Worm (Caenorhabditis elegans) whole organism, dauer: ENCODE results near the gene coh-1.

Source experiments
- unc-62 ChIP-seq: sonication (generic microtip); optimal IDR thresholded peaks from 2 replicates; lab custom pipeline; 2017; ENCODE audit warnings: missing biosample characterization, missing genetic modification reagents, missing genetic modification characterization

The coh-1 gene

DNA sequence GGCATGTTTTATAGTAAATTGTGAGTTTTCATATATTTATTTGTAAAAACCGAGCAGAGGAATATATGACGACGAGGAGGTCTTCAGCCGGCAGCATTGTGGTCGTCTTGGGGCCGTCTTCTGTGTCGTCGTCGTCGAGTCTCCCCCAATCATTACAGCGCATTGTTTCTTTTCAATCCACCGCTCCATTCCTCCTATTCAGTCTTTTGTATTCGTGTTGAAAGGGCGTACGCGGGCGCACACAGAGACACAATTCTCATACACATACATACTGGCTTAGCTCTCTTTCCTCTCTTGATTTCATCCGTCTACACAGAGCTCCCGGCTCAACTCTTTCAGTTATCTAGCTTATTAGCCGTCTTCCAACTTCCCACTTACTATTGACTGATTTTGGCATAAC is 11.2 kb downstream of the coh-1 start, which contains the start of gene sox-2:
TSS of gene sox-2 (minus strand) at position 100 of the 400 bp plus-strand sequence.
- TF ChIP-seq unc-62, result no peak

DNA sequence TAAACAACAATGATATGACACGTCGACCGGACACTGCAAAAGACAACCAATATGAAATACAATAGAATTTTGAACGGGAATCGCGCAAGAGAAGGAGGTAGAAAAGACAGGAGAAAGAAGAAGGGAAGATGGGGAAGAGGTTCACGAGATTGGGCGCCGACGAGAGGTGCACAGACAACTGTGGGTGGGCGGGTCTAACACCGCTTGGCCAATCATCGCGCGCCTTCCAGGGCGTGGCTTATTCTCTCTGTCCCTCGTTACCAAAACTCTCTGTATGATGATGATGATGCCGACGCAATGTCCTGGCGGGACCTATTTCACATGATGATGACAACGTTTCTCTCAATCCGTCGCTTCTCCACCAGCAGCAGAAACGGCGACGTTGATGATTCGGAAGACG is 14.3 kb downstream of the coh-1 start:
- TF ChIP-seq unc-62, result no peak

DNA sequence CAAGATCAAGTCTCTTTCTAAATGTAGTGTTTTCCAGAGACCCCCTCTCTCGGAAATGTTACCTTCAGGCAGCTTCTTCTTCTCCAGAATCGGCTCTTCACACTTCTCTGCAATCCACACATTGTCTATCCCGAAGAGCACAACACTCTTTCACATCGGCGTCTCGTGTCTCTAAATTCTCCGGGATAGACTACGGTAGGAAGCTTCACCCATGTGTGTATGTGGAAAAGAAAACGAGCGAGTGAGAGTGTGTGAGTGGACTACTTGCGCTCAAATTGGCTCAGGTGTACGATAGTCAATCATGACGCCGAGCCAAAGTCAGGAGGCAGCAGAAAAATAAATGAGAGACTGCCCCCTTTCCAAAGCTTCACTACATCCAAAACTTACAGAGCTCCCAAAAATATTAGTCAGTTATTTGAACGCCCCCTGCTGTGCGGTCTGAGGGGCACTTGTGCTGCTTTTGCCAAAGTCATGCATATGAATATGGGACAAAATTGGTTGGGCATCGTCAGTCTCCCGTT is 17.6 kb downstream of the coh-1 start:
- TF ChIP-seq unc-62, result no peak

DNA sequence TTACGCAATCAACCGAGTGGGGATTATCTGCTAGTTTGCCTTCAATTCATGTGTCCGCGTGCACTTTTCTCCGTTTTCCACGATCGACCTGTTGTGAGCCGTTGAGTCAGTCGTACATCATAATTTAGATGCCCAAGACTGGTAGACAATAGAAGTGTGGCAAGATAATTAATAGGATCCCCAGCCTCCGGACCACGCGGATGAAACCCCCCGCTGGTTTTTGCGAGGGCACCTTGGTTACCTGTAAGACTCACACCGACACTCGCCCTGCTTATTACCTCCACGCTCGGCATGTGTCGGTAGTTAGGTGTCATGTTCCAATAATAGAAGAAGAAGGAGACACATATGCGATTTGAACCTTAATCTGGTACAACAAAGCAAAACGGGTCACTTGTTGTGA is 18.9 kb downstream of the coh-1 start:
- no peak for TF ChIP-seq unc-62

DNA sequence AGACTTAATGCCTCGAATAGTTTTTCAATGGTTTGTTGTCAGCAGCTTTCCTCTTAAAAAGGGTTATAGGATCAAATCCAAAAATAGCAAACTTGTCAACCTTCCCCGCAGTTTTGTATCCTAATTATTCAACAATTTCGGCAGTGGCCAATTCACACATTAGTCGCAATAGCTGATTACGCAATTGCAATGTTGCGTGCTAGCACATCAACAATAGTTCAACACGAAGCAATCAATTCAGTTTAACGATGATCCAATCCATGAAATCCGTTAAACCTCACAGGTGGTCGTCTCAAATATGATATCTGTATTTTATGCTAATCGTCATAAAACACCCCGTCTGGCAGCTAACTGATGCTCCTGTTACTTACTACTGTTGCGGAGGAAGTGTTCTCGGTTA is 22.2 kb downstream of the coh-1 start:
- TF ChIP-seq unc-62, result no peak

DNA sequence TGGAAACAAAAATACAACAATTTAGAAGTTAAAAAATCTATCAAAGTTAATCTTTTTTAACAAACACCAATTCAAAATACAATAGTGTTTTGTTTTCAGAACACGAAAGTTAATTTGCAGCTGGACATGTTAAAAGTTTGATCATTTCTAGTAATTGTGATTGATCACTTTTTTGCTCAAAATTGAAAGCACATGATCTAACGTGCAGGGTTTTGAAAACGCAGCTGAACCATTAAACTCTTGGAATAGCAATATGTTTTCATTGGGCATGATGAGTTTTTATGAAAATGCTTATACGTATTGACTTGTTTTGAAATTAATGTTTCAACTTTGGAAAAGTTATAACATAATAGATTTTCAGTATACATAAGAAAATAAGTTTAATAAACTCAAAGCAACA is 27.5 kb downstream of the coh-1 start:
- TF ChIP-seq unc-62, result no peak

DNA sequence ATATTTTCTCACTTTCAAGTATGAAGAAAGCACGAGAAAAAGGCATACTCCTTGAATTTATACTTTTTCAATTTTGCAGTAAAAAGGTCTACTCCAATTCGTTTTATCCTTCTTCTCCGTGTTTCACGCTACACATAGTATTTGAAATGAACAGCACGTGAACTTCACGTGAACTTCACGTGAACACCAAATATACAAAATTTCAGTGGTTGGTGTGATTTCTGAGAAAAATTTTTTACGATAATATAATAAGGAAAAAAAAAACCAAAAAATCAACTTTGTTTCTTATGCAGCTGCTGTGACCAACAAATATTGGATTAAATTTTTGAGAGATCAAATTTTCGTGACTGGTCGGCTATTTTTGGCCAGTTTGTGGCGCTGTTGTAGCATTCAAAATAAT is 28.3 kb downstream of the coh-1 start:
- no peak for TF ChIP-seq unc-62

DNA sequence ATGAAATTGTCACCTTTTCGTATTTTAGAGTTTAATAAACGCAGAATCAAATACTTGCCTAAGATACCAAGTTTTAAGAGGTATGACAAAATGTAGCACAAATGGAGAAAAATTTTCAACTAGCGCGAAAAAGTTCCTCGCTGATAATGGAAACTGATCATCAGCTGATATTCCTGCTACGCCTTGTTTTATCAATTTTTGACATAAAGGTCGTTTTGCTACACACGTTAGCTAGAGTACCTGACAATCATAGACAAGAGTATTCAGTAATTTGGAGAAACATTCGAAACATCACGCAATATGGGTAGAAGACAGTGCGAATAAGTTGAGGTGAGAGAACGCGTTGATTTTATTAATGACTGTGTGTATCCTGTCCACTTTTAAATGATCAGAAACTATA is 29.1 kb downstream of the coh-1 start:
- no peak for TF ChIP-seq unc-62

DNA sequence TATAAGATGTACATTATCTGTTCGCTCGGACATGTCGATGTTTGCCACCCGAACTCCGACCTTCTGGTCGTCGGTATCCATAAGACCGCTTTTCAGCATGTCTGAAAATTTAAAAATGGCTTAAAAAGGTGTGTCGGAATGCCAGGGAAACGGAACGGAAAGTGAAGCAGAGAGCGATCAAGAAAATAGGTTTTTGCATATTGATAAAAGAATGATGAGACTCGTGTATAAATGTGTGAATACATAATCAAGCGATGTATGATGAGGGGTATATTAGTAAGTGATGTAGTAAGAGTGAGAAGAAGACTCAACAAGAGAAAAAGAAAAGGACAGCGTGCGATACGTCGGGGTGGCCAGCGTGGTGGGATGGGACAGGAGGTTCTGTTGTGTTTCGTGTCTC is 32.3 kb downstream of the coh-1 start, which contains the start of gene acl-12:
TSS of gene acl-12 (minus strand) at position 101 of the 400 bp plus-strand sequence.
- TF ChIP-seq unc-62, result no peak

DNA sequence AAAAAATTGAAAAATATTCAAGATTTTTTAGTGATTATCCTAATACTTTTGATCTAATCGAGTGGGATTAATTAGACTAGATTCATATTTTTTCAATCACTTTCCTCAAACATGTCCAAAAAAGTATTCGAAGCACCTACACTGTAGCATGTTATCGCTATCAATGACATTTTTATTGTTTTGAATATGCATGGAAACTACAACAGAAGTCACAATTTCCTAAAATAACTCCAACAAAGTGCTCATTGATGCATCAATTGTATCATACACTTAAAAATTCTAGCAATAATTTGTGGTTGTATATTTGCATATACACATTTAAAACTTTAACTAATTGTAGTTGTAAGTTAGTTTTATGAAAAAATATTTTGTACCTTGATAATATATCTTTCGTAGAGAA is 34.7 kb downstream of the coh-1 start:
- TF ChIP-seq unc-62, result no peak

DNA sequence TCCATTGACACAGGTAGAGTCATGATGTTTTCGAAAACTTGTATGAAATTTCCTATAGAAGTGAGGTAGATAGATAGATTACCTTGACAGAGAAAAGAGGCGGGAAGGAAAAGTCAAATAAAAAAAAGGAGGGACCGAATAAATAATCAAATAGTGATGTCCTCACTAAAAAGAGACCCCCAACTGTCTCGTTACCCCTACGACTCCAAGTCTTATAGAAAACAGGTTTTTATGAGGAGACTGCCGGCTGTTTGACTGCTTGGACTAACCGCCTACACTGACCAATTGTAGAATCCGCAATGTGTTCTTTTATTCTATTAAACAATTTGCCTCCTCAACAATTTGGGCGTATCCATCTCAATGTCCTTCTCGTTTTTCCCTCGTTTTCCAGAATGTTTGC is 36.9 kb downstream of the coh-1 start, which contains the start of gene C01C10.2:
TSS of gene C01C10.2 (minus strand) at position 170 of the 400 bp plus-strand sequence.
- no peak for TF ChIP-seq unc-62

DNA sequence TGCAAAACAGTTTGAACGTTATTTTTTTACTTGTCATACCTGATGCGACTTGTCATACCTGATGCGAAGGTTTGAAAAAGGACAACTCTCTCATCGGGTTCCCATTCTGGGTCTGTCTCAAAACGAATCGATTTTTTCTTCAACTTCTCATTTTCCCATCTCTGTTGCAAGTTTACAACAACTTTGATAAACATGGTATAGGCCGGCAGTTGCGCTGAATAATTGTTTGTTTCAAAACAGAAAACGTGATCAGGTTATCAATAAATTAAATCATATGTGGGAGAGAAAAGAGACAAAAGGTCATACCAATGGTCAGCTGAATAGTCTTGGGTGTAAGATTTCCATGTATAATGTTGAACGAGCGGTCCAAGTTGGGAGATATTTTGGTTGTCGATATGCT is 37.9 kb downstream of the coh-1 start:
- no peak for TF ChIP-seq unc-62

DNA sequence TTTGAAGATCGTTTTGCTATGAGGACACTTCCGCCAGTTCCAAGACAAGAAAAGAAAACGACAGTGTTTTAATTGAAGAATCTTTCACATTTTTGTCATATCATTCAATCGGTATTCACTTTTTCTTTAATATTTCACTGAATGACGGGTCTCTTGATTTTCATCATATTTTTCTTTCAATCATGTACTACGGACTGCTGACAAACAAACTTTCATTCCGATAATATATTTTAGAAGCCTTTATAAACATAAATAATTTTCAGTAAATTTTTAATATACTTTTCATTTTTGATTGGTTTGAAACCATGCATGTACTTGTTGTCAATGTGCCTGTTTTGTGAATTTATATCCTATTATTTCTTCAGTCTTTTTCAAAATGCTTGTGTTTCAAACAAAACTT is 41.5 kb downstream of the coh-1 start, which contains the start of gene clc-5:
TSS of gene clc-5 (plus strand) at position 301 of the 400 bp plus-strand sequence.
- no peak for TF ChIP-seq unc-62

DNA sequence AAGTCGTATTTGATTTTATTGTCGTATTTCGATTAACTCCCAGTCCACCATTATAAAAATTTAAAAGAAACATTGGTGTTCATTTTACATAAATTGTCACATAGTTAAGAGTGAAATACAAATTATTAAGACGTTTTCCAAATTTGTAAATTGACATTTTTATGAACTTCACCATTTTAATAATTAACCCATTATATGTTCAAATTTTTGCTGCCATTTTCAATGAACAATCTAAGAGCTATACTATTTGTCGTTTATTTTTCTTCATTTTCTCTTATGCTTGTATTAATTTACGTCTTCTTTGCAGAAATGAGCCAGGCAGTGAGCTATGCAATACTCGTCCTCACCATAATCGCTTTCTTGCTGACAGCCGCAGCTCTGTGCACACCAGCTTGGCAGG is 43.7 kb downstream of the coh-1 start, which contains the start of gene clc-2:
TSS of gene clc-2 (plus strand) at position 301 of the 400 bp plus-strand sequence.
- no peak for TF ChIP-seq unc-62

DNA sequence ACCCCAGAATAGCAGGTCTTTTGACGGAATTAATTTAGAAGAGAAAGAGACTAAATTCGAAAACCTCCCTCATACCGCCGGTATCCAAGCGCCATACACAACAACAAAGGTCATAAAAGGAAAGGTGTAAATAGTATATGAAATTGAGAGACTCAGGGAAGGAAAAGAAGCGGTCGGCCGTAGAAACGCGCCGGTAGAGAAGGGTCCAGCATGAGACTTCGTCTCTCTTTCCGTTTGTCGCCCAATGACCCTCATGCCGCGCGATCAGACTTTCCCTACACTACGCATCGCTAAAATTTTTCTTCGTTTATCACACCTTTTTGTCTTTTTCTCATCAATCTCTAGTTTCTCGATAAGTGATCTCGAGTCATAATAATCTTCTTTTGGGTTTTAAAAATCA is 44.3 kb downstream of the coh-1 start:
- no peak for TF ChIP-seq unc-62

DNA sequence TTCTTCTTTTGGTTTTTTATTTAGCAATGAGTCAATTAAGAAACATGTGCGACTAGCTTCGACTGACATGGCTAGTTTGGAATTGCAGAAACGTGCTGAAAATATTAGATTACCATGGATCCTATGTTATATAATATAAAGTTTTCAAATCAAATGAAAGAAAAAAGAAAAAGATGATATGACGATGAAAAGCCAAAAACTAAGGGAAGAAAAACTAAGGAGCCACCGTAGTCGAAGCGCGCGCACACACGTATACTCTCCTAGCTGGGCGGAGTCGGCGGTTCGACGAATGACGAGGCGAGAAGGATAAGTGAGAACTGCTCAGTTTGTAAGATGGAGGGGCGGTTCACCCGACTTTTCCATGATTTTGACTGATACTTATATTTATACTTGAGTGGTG is 50.0 kb downstream of the coh-1 start, which contains the start of gene mnm-2:
TSS of gene mnm-2 (minus strand) at position 101 of the 400 bp plus-strand sequence.
- no peak for TF ChIP-seq unc-62

DNA sequence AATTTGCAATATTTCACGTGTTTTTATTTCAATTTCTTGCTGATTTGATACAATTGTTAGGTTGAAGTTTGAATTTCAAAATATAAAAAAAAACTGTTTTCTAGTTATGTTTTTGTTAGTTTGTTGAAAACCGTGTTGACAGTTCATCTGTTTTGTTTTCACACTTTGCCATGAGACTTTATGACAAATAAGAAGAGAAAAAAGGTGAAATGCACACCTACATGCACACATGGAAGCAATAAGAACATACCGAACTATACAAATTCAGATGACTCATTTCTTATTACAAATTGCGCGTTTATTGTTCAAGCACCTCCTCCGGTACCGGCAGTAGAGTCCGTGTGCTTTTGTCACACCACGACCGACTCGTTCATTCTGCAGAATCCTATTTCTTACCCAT is 54.2 kb downstream of the coh-1 start, which contains the start of gene C10A4.9:
TSS of gene C10A4.9 (plus strand) at position 301 of the 400 bp plus-strand sequence.
- no peak for TF ChIP-seq unc-62

DNA sequence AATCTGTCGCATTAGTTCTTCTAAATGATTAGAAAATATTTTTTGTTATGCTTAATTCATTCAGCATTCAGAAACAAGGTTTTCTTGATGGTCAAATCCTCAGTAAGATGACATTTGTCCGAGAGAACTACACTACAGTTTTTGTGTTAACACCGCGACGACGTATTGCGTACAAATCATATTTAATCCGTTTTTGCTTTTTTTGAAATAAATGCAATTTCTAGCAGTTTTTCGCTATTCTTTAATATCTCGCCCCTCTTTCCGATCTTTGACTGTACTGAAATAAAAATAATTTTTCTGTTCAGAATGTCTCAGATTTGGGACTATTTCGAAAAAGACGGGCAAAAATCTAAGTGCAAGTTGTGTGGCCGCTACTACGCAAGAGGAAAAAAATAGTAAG is 58.7 kb downstream of the coh-1 start, which contains the start of gene C10A4.1:
TSS of gene C10A4.1 (plus strand) at position 301 of the 400 bp plus-strand sequence.
- TF ChIP-seq unc-62, result no peak

DNA sequence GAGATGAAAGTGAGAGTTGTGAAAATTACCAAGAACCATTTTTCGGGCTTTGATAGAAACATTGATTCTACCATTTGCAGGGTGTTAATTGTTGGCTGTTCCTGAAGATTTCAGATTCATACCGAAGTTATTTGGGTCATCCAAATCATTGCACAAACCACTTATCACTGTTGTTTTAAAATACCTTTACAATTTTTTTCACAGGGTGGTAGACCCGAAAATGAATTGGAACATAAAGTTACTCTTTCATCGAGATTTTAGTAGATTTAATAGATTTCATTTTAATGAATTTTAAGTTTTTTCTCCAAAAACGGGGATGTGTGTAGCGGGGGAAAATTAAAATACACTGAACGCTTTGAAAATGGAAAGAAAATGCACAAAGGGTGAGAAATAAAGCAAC is 59.4 kb downstream of the coh-1 start, which contains the start of gene C10A4.7:
TSS of gene C10A4.7 (minus strand) at position 101 of the 400 bp plus-strand sequence.
- no peak for TF ChIP-seq unc-62
